Worm (Caenorhabditis elegans) whole organism, L4 larva: ENCODE data around the gene otub-3.

Source experiments
- dmd-6 ChIP-seq: fragments of 200-800 bp; sonication (Bioruptor generic); IDR thresholded peaks from 2 replicates; pipeline ENCODE4 v1.3.6; 2022; ENCODE audit warnings: missing genetic modification reagents, missing genetic modification characterization, missing compliant biosample characterization
- zag-1 ChIP-seq: fragments of 150-350 bp; optimal IDR thresholded peaks from 2 replicates; lab custom pipeline; 2014; ENCODE audit warnings: missing biosample characterization, missing genetic modification characterization

ce11 chrIV:8761896-8762295 lies 33.9 kb downstream of the otub-3 start, which contains the start of the genes F20C5.11 and klp-11:
- TF ChIP-seq zag-1 (tag; lab: Kevin White, UChicago) (no peak), dmd-6 (GFP tag; lab: Robert Waterston, UW) (no peak)
